Worm (Caenorhabditis elegans) whole organism, young adult: ENCODE data around the gene cbp-1.

Source experiments
- B0019.2 ChIP-seq: fragments of 200-800 bp; sonication (Bioruptor generic); conservative IDR thresholded peaks from 2 replicates; pipeline ENCODE4 v1.3.6; 2022; ENCODE audit warnings: missing genetic modification reagents, missing genetic modification characterization, missing compliant biosample characterization
- B0035.1 ChIP-seq: sonication (generic microtip); optimal IDR thresholded peaks from 2 replicates; lab custom pipeline; 2016; ENCODE audit warnings: missing genetic modification characterization, mild to moderate bottlenecking, missing compliant biosample characterization, missing genotype, missing genetic modification reagents
- C06A6.2 ChIP-seq: fragments of 200-800 bp; sonication (Bioruptor generic); conservative IDR thresholded peaks from 2 replicates; pipeline ENCODE4 v1.3.6; 2022; ENCODE audit warnings: missing genetic modification characterization, missing compliant biosample characterization
- C17E4.6 ChIP-seq: fragments of 200-800 bp; sonication (Bioruptor generic); IDR thresholded peaks from 2 replicates; pipeline ENCODE4 v1.3.6; 2022; ENCODE audit warnings: missing genetic modification reagents, missing genetic modification characterization, missing compliant biosample characterization
- D2030.7 ChIP-seq: fragments of 200-800 bp; sonication (Bioruptor generic); IDR thresholded peaks from 2 replicates; pipeline ENCODE4 v1.3.6; 2022; ENCODE audit warnings: missing genetic modification reagents, missing genetic modification characterization, missing compliant biosample characterization
- F10E7.11 ChIP-seq: sonication (generic microtip); optimal IDR thresholded peaks from 2 replicates; lab custom pipeline; 2017; ENCODE audit warnings: mild to moderate bottlenecking, missing genetic modification characterization, moderate library complexity, missing compliant biosample characterization
- F49E8.2 ChIP-seq: sonication (generic microtip); optimal IDR thresholded peaks from 3 replicates; lab custom pipeline; 2017; ENCODE audit warnings: missing genetic modification characterization, mild to moderate bottlenecking, missing compliant biosample characterization, antibody characterized with exemption, moderate library complexity; ENCODE audit not compliant: insufficient read depth
- F55B11.4 ChIP-seq: sonication (generic microtip); optimal IDR thresholded peaks from 2 replicates; lab custom pipeline; 2016; ENCODE audit warnings: missing compliant biosample characterization, missing genetic modification characterization, borderline replicate concordance; ENCODE audit not compliant: insufficient read depth
- F57C9.4 ChIP-seq: sonication (generic microtip); optimal IDR thresholded peaks from 2 replicates; lab custom pipeline; 2017; ENCODE audit warnings: mild to moderate bottlenecking, missing genetic modification characterization, missing compliant biosample characterization
- T07F8.4 ChIP-seq: sonication (generic microtip); optimal IDR thresholded peaks from 2 replicates; lab custom pipeline; 2016; ENCODE audit warnings: mild to moderate bottlenecking, missing genetic modification characterization, moderate library complexity, missing compliant biosample characterization
- Y79H2A.3 ChIP-seq: fragments of 200-800 bp; sonication (Bioruptor generic); conservative IDR thresholded peaks from 2 replicates; pipeline ENCODE4 v1.3.6; 2022; ENCODE audit warnings: missing genetic modification reagents, missing genetic modification characterization, missing compliant biosample characterization
- Y95B8A.8 ChIP-seq: fragments of 200-800 bp; sonication (Bioruptor generic); IDR thresholded peaks from 2 replicates; pipeline ENCODE4 v1.3.6; 2022; ENCODE audit warnings: missing genetic modification reagents, missing genetic modification characterization, missing compliant biosample characterization
- akir-1 ChIP-seq: fragments of 200-800 bp; sonication (Bioruptor generic); optimal IDR thresholded peaks from 2 replicates; lab custom pipeline; 2018; ENCODE audit warnings: mild to moderate bottlenecking, missing genetic modification characterization, moderate library complexity, missing compliant biosample characterization
- ama-1 ChIP-seq, 3 experiments: fragments of 150-350 bp in 1 of 3; sonication (generic microtip) in 2 of 3; optimal IDR thresholded peaks; 2 replicates each; lab custom pipeline; 2014 to 2018; ENCODE audit warnings: missing biosample characterization in 2 of 3, missing genetic modification characterization in 2 of 3, missing genetic modification reagents in 2 of 3
- aptf-3 ChIP-seq: fragments of 200-800 bp; sonication (Bioruptor generic); IDR thresholded peaks from 2 replicates; pipeline ENCODE4 v1.3.6; 2022; ENCODE audit warnings: missing genetic modification characterization, missing compliant biosample characterization
- athp-1 ChIP-seq: sonication (generic microtip); optimal IDR thresholded peaks from 2 replicates; lab custom pipeline; 2017; ENCODE audit warnings: mild to moderate bottlenecking, missing genetic modification characterization, missing compliant biosample characterization
- attf-6 ChIP-seq: fragments of 200-800 bp; sonication (Bioruptor generic); IDR thresholded peaks from 2 replicates; pipeline ENCODE4 v1.3.6; 2022; ENCODE audit warnings: missing genetic modification reagents, missing genetic modification characterization, missing compliant biosample characterization
- cebp-1 ChIP-seq, 2 experiments: fragments of 200-800 bp in 1 of 2; sonication (Bioruptor generic) in 1 of 2; sonication (generic microtip) in 1 of 2; IDR thresholded peaks in 1 of 2; optimal IDR thresholded peaks in 1 of 2; 2 replicates each; pipeline versions ENCODE4 v1.3.6 to Lab custom; 2017 to 2022; ENCODE audit warnings: missing compliant biosample characterization in 2 of 2, missing genetic modification characterization in 2 of 2, mild to moderate bottlenecking in 1 of 2, missing genetic modification reagents in 1 of 2, moderate library complexity in 1 of 2
- ceh-27 ChIP-seq: fragments of 200-800 bp; sonication (Bioruptor generic); optimal IDR thresholded peaks from 2 replicates; lab custom pipeline; 2018; ENCODE audit warnings: mild to moderate bottlenecking, missing genetic modification characterization, moderate library complexity, missing compliant biosample characterization
- dox-1 ChIP-seq: fragments of 200-800 bp; sonication (Bioruptor generic); IDR thresholded peaks from 2 replicates; pipeline ENCODE4 v1.3.6; 2022; ENCODE audit warnings: missing genetic modification reagents, missing genetic modification characterization, missing compliant biosample characterization
- efl-1 ChIP-seq: fragments of 150-350 bp; optimal IDR thresholded peaks from 2 replicates; lab custom pipeline; 2014; ENCODE audit warnings: missing biosample characterization, missing genetic modification reagents, missing genetic modification characterization
- him-1 ChIP-seq: sonication (generic microtip); optimal IDR thresholded peaks from 2 replicates; lab custom pipeline; 2016; ENCODE audit warnings: missing genotype, missing genetic modification reagents, missing genetic modification characterization, missing compliant biosample characterization
- hrde-1 ChIP-seq: sonication (generic microtip); optimal IDR thresholded peaks from 2 replicates; lab custom pipeline; 2016; ENCODE audit warnings: missing genetic modification characterization, mild to moderate bottlenecking, missing compliant biosample characterization, moderate library complexity, missing genotype, missing genetic modification reagents, borderline replicate concordance
- hsf-1 ChIP-seq: fragments of 200-800 bp; sonication (Bioruptor generic); IDR thresholded peaks from 2 replicates; pipeline ENCODE4 v1.3.6; 2022; ENCODE audit warnings: missing genetic modification reagents, missing genetic modification characterization, missing compliant biosample characterization
- lag-1 ChIP-seq: fragments of 200-800 bp; sonication (Bioruptor generic); IDR thresholded peaks from 2 replicates; pipeline ENCODE4 v1.3.6; 2022; ENCODE audit warnings: missing genetic modification reagents, missing genetic modification characterization, missing compliant biosample characterization
- lin-26 ChIP-seq: fragments of 200-800 bp; sonication (Bioruptor generic); IDR thresholded peaks from 2 replicates; pipeline ENCODE4 v1.3.6; 2022; ENCODE audit warnings: missing genetic modification reagents, missing genetic modification characterization, missing compliant biosample characterization
- lin-54 ChIP-seq: fragments of 200-800 bp; sonication (Bioruptor generic); optimal IDR thresholded peaks from 2 replicates; lab custom pipeline; 2018; ENCODE audit warnings: mild to moderate bottlenecking, missing genetic modification characterization, missing compliant biosample characterization
- lsl-1 ChIP-seq: fragments of 200-800 bp; sonication (Bioruptor generic); optimal IDR thresholded peaks from 2 replicates; lab custom pipeline; 2018; ENCODE audit warnings: mild to moderate bottlenecking, missing genetic modification characterization, moderate library complexity, missing compliant biosample characterization
- madf-6 ChIP-seq: fragments of 200-800 bp; sonication (Bioruptor generic); IDR thresholded peaks from 2 replicates; pipeline ENCODE4 v1.3.6; 2022; ENCODE audit warnings: missing genetic modification reagents, missing genetic modification characterization, missing compliant biosample characterization
- mcd-1 ChIP-seq: fragments of 200-800 bp; sonication (Bioruptor generic); IDR thresholded peaks from 2 replicates; pipeline ENCODE4 v1.3.6; 2022; ENCODE audit warnings: missing genetic modification reagents, missing genetic modification characterization, missing compliant biosample characterization
- nhr-27 ChIP-seq: fragments of 200-800 bp; sonication (Bioruptor generic); optimal IDR thresholded peaks from 2 replicates; lab custom pipeline; 2018; ENCODE audit warnings: mild to moderate bottlenecking, missing genetic modification characterization, moderate library complexity, missing compliant biosample characterization
- pbrm-1 ChIP-seq: fragments of 200-800 bp; sonication (Bioruptor generic); IDR thresholded peaks from 2 replicates; pipeline ENCODE4 v1.3.6; 2022; ENCODE audit warnings: missing genetic modification reagents, missing genetic modification characterization, missing compliant biosample characterization
- pha-4 ChIP-seq: fragments of 150-350 bp; sonication (generic microtip); optimal IDR thresholded peaks from 2 replicates; lab custom pipeline; 2014; ENCODE audit warnings: missing biosample characterization, missing genetic modification reagents, missing genetic modification characterization
- sdz-38 ChIP-seq: sonication (generic microtip); optimal IDR thresholded peaks from 2 replicates; lab custom pipeline; 2016; ENCODE audit warnings: missing genotype, missing genetic modification characterization, missing compliant biosample characterization
- snpc-3.4 ChIP-seq: sonication (generic microtip); optimal IDR thresholded peaks from 2 replicates; lab custom pipeline; 2017; ENCODE audit warnings: missing genetic modification characterization, mild to moderate bottlenecking, missing compliant biosample characterization, antibody characterized with exemption, moderate library complexity, missing genotype, missing genetic modification reagents
- tbx-9 ChIP-seq: sonication (generic microtip); optimal IDR thresholded peaks from 2 replicates; lab custom pipeline; 2016; ENCODE audit warnings: borderline replicate concordance, missing genetic modification characterization, inconsistent platforms, missing compliant biosample characterization
- ztf-25 ChIP-seq: fragments of 200-800 bp; sonication (Bioruptor generic); IDR thresholded peaks from 2 replicates; pipeline ENCODE4 v1.3.6; 2022; ENCODE audit warnings: missing genetic modification reagents, missing genetic modification characterization, missing compliant biosample characterization
- ztf-26 ChIP-seq: sonication (generic microtip); optimal IDR thresholded peaks from 2 replicates; lab custom pipeline; 2017; ENCODE audit warnings: missing genetic modification characterization, missing compliant biosample characterization
- ztf-28 ChIP-seq: fragments of 200-800 bp; sonication (Bioruptor generic); IDR thresholded peaks from 2 replicates; pipeline ENCODE4 v1.3.6; 2022; ENCODE audit warnings: missing genetic modification reagents, missing genetic modification characterization, missing compliant biosample characterization

cbp-1 gene

DNA sequence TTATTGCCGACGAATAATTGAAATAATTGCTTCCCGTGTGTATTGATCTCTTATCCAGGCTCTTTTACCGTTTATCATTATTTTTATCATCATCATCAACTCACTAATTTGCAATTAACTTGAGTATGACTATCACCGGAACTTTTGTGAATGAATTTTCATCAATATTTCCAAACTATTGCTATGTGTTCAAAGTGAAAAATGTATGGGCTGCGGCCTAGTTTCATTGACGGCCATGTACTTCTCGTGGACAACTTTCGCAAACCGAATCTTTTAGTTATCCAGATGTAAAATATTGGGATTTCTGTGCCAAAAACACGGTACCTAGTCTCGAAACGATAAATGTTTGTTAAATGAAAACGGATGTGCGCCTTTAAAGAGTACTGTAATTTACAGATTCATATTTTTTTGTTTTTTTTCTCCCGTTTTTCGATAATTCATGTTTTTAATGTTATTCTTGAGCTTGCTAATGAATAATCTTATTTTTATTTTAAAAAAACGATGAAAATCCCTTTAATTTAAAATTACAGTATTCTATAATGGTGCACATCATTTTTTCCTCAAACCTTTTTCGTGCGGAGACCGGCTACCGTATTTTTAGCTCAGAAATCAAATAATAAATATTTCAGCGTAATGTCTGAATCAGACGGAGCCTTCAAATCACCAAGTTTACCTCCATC lies 32.3 kb downstream of the cbp-1 start, which contains the start of gene ZK632.2:
TSS of gene ZK632.2 (plus strand) at position 630 of the 680 bp plus-strand sequence.
- TF ChIP-seq snpc-3.4 (peak; percentile 24), ceh-27 (GFP tag; lab: Kevin White, UChicago) (no peak), T07F8.4 (no peak), madf-6 (peak; percentile 44; the same call in 1 of the 2 replicates), D2030.7 (0 out of 2 replicates have a peak, but pooled peaks have one; percentile 8), lin-54 (GFP tag; lab: Kevin White, UChicago) (peak; percentile 26), C17E4.6 (GFP tag; lab: Robert Waterston, UW) (no peak), sdz-38 (tag; lab: Kevin White, UChicago) (no peak), hsf-1 (peak; percentile 27; the same call in 1 of the 2 replicates), lsl-1 (GFP tag; lab: Kevin White, UChicago) (peak; percentile 49), ama-1 (optimal IDR thresholded peaks at IDR 0.05; lab: Kevin White, UChicago) (no peak), ama-1 (GFP tag; optimal IDR thresholded peaks at IDR 0.05; lab: Kevin White, UChicago) (peak in 1 of 2 experiments; percentile 0), hrde-1 (tag; lab: Kevin White, UChicago) (peak; percentile 16), F49E8.2 (tag; lab: Kevin White, UChicago) (peak; percentile 3), B0035.1 (no peak)

DNA sequence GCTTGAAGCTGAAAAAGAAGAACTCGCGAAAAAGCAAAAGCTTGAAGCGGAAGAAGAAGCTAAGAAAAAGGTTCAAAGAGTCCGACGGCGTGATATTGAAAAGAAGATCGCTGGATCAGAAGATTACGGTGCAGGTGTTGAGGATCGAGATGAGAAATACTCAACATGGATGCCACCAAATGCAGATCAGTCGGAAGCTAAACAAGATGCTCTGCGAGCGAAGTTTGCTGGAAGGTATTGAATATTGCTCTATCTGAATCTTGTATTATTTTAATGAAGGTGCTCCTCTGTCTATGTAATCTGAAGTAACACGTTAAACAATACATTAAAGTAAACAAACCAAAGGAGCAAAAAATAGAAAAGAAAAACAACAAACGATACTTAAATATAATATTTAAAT lies 35.7 kb downstream of the cbp-1 start:
- 0 out of 2 replicates have a peak, but pooled peaks have one; percentile 29 for TF ChIP-seq dox-1 (GFP tag; lab: Robert Waterston, UW)
- TF ChIP-seq hsf-1, result peak; percentile 53; the same call in 1 of the 2 replicates
- peak; percentile 2 for TF ChIP-seq hrde-1 (tag; lab: Kevin White, UChicago)
- peak; percentile 4 for TF ChIP-seq athp-1 (tag; lab: Kevin White, UChicago)
- no peak for TF ChIP-seq F10E7.11 (tag; lab: Kevin White, UChicago)
- TF ChIP-seq F49E8.2 (tag; lab: Kevin White, UChicago), result peak; percentile 9
- no peak; the same call in 1 of the 2 replicates for TF ChIP-seq madf-6
- TF ChIP-seq Y79H2A.3 (GFP tag; lab: Robert Waterston, UW), result 0 out of 2 replicates have a peak, but pooled peaks have one; percentile 21
- 0 out of 2 replicates have a peak, but pooled peaks have one; percentile 67 for TF ChIP-seq Y95B8A.8 (GFP tag; lab: Robert Waterston, UW)
- TF ChIP-seq akir-1 (GFP tag; lab: Kevin White, UChicago), result no peak
- TF ChIP-seq lin-26 (GFP tag; lab: Robert Waterston, UW), result peak; percentile 51
- no peak for TF ChIP-seq lag-1 (GFP tag; lab: Robert Waterston, UW)
- peak; percentile 73 for TF ChIP-seq him-1 (tag; lab: Kevin White, UChicago)

ce11 chrIII:9804997-9805610 lies 38.8 kb downstream of the cbp-1 start, which contains the start of gene riok-3:
Gene riok-3 (minus strand): TSS chrIII:9805011.
- TF ChIP-seq tbx-9 (tag; lab: Kevin White, UChicago) (no peak), ztf-25 (GFP tag; lab: Robert Waterston, UW) (no peak), cebp-1 (GFP tag; IDR thresholded peaks at IDR 0.05; lab: Robert Waterston, UW) (peak; percentile 74; the same call in 1 of the 2 replicates), cebp-1 (tag; optimal IDR thresholded peaks at IDR 0.05; lab: Kevin White, UChicago) (peak; percentile 94), madf-6 (no peak; the same call in 1 of the 2 replicates), nhr-27 (tag; lab: Kevin White, UChicago) (no peak), Y95B8A.8 (GFP tag; lab: Robert Waterston, UW) (peak; percentile 40; the same call in 1 of the 2 replicates), F57C9.4 (tag; lab: Kevin White, UChicago) (peak; percentile 41), C06A6.2 (GFP tag; lab: Robert Waterston, UW) (0 out of 2 replicates have a peak, but pooled peaks have one; percentile 18), C17E4.6 (GFP tag; lab: Robert Waterston, UW) (no peak), F55B11.4 (tag; lab: Kevin White, UChicago) (no peak), hrde-1 (tag; lab: Kevin White, UChicago) (no peak), efl-1 (GFP tag; lab: Kevin White, UChicago) (no peak), ztf-28 (GFP tag; lab: Robert Waterston, UW) (no peak), F49E8.2 (tag; lab: Kevin White, UChicago) (no peak), B0019.2 (no peak), pha-4 (no peak), ztf-26 (tag; lab: Kevin White, UChicago) (peak; percentile 36), lin-26 (GFP tag; lab: Robert Waterston, UW) (0 out of 2 replicates have a peak, but pooled peaks have one; percentile 25), lsl-1 (GFP tag; lab: Kevin White, UChicago) (no peak), mcd-1 (GFP tag; lab: Robert Waterston, UW) (peak; percentile 33; the same call in 1 of the 2 replicates), attf-6 (GFP tag; lab: Robert Waterston, UW) (no peak), aptf-3 (no peak), pbrm-1 (peak; percentile 49; the same call in 1 of the 2 replicates)
